Fruit fly (Drosophila melanogaster) whole organism, pupa: ENCODE results near the gene Kal1.

Experiments used
- CG10348 ChIP-seq: fragments of 200-800 bp; sonication (Bioruptor generic); IDR thresholded peaks from 2 replicates; pipeline ENCODE4 v1.3.6; 2022; ENCODE audit warnings: missing biosample characterization, missing genetic modification characterization
- CG12605 ChIP-seq: fragments of 200-800 bp; sonication (Bioruptor generic); IDR thresholded peaks from 2 replicates; pipeline ENCODE4 v1.3.6; 2022; ENCODE audit warnings: missing biosample characterization, missing genetic modification characterization
- CG13204 ChIP-seq: fragments of 200-800 bp; sonication (Bioruptor generic); optimal IDR thresholded peaks from 2 replicates; lab custom pipeline; 2018; ENCODE audit warnings: missing biosample characterization, mild to moderate bottlenecking, missing genetic modification characterization, moderate library complexity
- CG14655 ChIP-seq: fragments of 200-800 bp; sonication (Bioruptor generic); optimal IDR thresholded peaks from 3 replicates; lab custom pipeline; 2017; ENCODE audit warnings: mild to moderate bottlenecking, missing biosample characterization, missing genetic modification reagents, missing genetic modification characterization
- CG15710 ChIP-seq: fragments of 200-800 bp; sonication (Bioruptor generic); optimal IDR thresholded peaks from 2 replicates; lab custom pipeline; 2018; ENCODE audit warnings: missing biosample characterization, mild to moderate bottlenecking, missing genetic modification characterization, moderate library complexity
- CG17806 ChIP-seq: fragments of 200-800 bp; sonication (Bioruptor generic); optimal IDR thresholded peaks from 2 replicates; lab custom pipeline; 2018; ENCODE audit warnings: missing biosample characterization, mild to moderate bottlenecking, missing genetic modification characterization, moderate library complexity
- CG32121 ChIP-seq: fragments of 200-800 bp; sonication (Bioruptor generic); IDR thresholded peaks from 2 replicates; pipeline ENCODE4 v1.3.6; 2022; ENCODE audit warnings: missing biosample characterization, missing genetic modification characterization
- CG34367 ChIP-seq: fragments of 200-800 bp; sonication (Bioruptor generic); optimal IDR thresholded peaks from 2 replicates; lab custom pipeline; 2018; ENCODE audit warnings: missing biosample characterization, mild to moderate bottlenecking, missing genetic modification characterization
- CG4496 ChIP-seq: fragments of 200-800 bp; sonication (Bioruptor generic); IDR thresholded peaks from 3 replicates; pipeline ENCODE4 v1.3.6; 2022; ENCODE audit warnings: missing biosample characterization, missing genetic modification characterization
- CG8159 ChIP-seq: fragments of 200-800 bp; sonication (Bioruptor generic); optimal IDR thresholded peaks from 3 replicates; lab custom pipeline; 2018; ENCODE audit warnings: missing biosample characterization, mild to moderate bottlenecking, missing genetic modification characterization, moderate library complexity
- CG8301 ChIP-seq: fragments of 200-800 bp; sonication (Bioruptor generic); optimal IDR thresholded peaks from 2 replicates; lab custom pipeline; 2018; ENCODE audit warnings: missing biosample characterization, mild to moderate bottlenecking, missing genetic modification characterization
- CG9948 ChIP-seq: fragments of 200-800 bp; sonication (Bioruptor generic); optimal IDR thresholded peaks from 2 replicates; lab custom pipeline; 2018; ENCODE audit warnings: missing biosample characterization, mild to moderate bottlenecking, missing genetic modification characterization, moderate library complexity
- D1 ChIP-seq: fragments of 200-800 bp; sonication (Bioruptor generic); optimal IDR thresholded peaks from 2 replicates; lab custom pipeline; 2018; ENCODE audit warnings: missing biosample characterization, mild to moderate bottlenecking, missing genetic modification characterization, moderate library complexity
- EcR ChIP-seq: fragments of 200-800 bp; sonication (Bioruptor generic); optimal IDR thresholded peaks from 3 replicates; lab custom pipeline; 2019; ENCODE audit warnings: missing biosample characterization, missing genetic modification characterization, mild to moderate bottlenecking, moderate library complexity, missing genetic modification reagents
- Ets98B ChIP-seq: fragments of 200-800 bp; sonication (Bioruptor generic); IDR thresholded peaks from 2 replicates; pipeline ENCODE4 v1.3.6; 2022; ENCODE audit warnings: missing biosample characterization, missing genetic modification characterization
- Pif1A ChIP-seq: fragments of 200-800 bp; sonication (Bioruptor generic); optimal IDR thresholded peaks from 3 replicates; lab custom pipeline; 2016; ENCODE audit warnings: missing biosample characterization, missing genetic modification characterization
- Pif1B ChIP-seq: fragments of 200-800 bp; sonication (Bioruptor generic); optimal IDR thresholded peaks from 3 replicates; lab custom pipeline; 2016; ENCODE audit warnings: missing biosample characterization, missing genetic modification characterization
- Snoo ChIP-seq: fragments of 200-800 bp; sonication (Bioruptor generic); optimal IDR thresholded peaks from 3 replicates; lab custom pipeline; 2017; ENCODE audit warnings: missing biosample characterization, mild to moderate bottlenecking, missing genetic modification characterization, inconsistent platforms
- fd96Ca ChIP-seq: fragments of 200-800 bp; sonication (Bioruptor generic); IDR thresholded peaks from 3 replicates; pipeline ENCODE4 v1.3.6; 2022; ENCODE audit warnings: missing biosample characterization, missing genetic modification characterization
- gl ChIP-seq: fragments of 200-800 bp; sonication (Bioruptor generic); optimal IDR thresholded peaks from 2 replicates; lab custom pipeline; 2018; ENCODE audit warnings: missing biosample characterization, mild to moderate bottlenecking, missing genetic modification characterization
- rn ChIP-seq: fragments of 200-800 bp; sonication (Bioruptor generic); IDR thresholded peaks from 2 replicates; pipeline ENCODE4 v1.3.6; 2022; ENCODE audit warnings: missing biosample characterization, missing genetic modification characterization

Gene Kal1

dm6 chr3R:24151924-24152809, 11.0 kb downstream of the Kal1 start, which contains the start of the genes p38a and CG6178:
Gene p38a (minus strand): TSS chr3R:24152321.
Gene CG6178 (plus strand): TSS chr3R:24152347.
- TF ChIP-seq gl (tag; lab: Kevin White, UChicago): peak; percentile 74
- peak; percentile 95 for TF ChIP-seq fd96Ca
- TF ChIP-seq Pif1A (GFP tag; lab: Kevin White, UChicago): peak; percentile 91
- peak; percentile 97 for TF ChIP-seq Ets98B (GFP tag; lab: Robert Waterston, UW)
- peak; percentile 98 for TF ChIP-seq CG32121 (GFP tag; lab: Robert Waterston, UW)
- peak; percentile 91 for TF ChIP-seq CG10348 (GFP tag; lab: Robert Waterston, UW)
- TF ChIP-seq Pif1B (GFP tag; lab: Kevin White, UChicago): peak; percentile 97
- TF ChIP-seq CG14655: peak; percentile 99
- TF ChIP-seq Snoo (tag; lab: Kevin White, UChicago): peak; percentile 98
- peak; percentile 99 for TF ChIP-seq CG8159 (tag; lab: Kevin White, UChicago)
- TF ChIP-seq CG34367 (tag; lab: Kevin White, UChicago): peak; percentile 94
- peak; percentile 89 for TF ChIP-seq CG12605
- TF ChIP-seq CG9948 (tag; lab: Kevin White, UChicago): peak; percentile 99
- TF ChIP-seq CG17806 (tag; lab: Kevin White, UChicago): peak; percentile 98
- peak; percentile 97 for TF ChIP-seq CG4496
- no peak for TF ChIP-seq D1 (tag; lab: Kevin White, UChicago)
- peak; percentile 98 for TF ChIP-seq CG8301 (tag; lab: Kevin White, UChicago)
- TF ChIP-seq CG15710 (tag; lab: Kevin White, UChicago): peak; percentile 99
- peak; percentile 97 for TF ChIP-seq rn
- peak; percentile 63 for TF ChIP-seq EcR (GFP tag; lab: Kevin White, UChicago)
- peak; percentile 89 for TF ChIP-seq CG13204 (GFP tag; lab: Kevin White, UChicago)

dm6 chr3R:24161173-24161811, 20.1 kb downstream of the Kal1 start, which contains the start of the genes Myo95E and TBC1d7:
Gene Myo95E (minus strand): TSS chr3R:24161498.
Gene TBC1d7 (plus strand): TSS chr3R:24161727.
- TF ChIP-seq CG12605: peak; percentile 93
- TF ChIP-seq fd96Ca: peak; percentile 91
- peak; percentile 87 for TF ChIP-seq CG9948 (tag; lab: Kevin White, UChicago)
- TF ChIP-seq D1 (tag; lab: Kevin White, UChicago): no peak
- TF ChIP-seq CG4496: peak; percentile 94
- TF ChIP-seq CG10348 (GFP tag; lab: Robert Waterston, UW): peak; percentile 86
- TF ChIP-seq rn: peak; percentile 85
- peak; percentile 94 for TF ChIP-seq CG32121 (GFP tag; lab: Robert Waterston, UW)
- TF ChIP-seq CG15710 (tag; lab: Kevin White, UChicago): peak; percentile 92
- peak; percentile 91 for TF ChIP-seq CG8159 (tag; lab: Kevin White, UChicago)
- TF ChIP-seq Pif1A (GFP tag; lab: Kevin White, UChicago): no peak
- peak; percentile 87 for TF ChIP-seq CG17806 (tag; lab: Kevin White, UChicago)
- TF ChIP-seq EcR (GFP tag; lab: Kevin White, UChicago): peak; percentile 36
- no peak for TF ChIP-seq CG14655
- peak; percentile 85 for TF ChIP-seq CG8301 (tag; lab: Kevin White, UChicago)
- no peak for TF ChIP-seq CG13204 (GFP tag; lab: Kevin White, UChicago)
- peak; percentile 93 for TF ChIP-seq Ets98B (GFP tag; lab: Robert Waterston, UW)
- peak; percentile 89 for TF ChIP-seq Snoo (tag; lab: Kevin White, UChicago)
- peak; percentile 84 for TF ChIP-seq CG34367 (tag; lab: Kevin White, UChicago)
- TF ChIP-seq Pif1B (GFP tag; lab: Kevin White, UChicago): peak; percentile 87
- TF ChIP-seq gl (tag; lab: Kevin White, UChicago): peak; percentile 75

DNA sequence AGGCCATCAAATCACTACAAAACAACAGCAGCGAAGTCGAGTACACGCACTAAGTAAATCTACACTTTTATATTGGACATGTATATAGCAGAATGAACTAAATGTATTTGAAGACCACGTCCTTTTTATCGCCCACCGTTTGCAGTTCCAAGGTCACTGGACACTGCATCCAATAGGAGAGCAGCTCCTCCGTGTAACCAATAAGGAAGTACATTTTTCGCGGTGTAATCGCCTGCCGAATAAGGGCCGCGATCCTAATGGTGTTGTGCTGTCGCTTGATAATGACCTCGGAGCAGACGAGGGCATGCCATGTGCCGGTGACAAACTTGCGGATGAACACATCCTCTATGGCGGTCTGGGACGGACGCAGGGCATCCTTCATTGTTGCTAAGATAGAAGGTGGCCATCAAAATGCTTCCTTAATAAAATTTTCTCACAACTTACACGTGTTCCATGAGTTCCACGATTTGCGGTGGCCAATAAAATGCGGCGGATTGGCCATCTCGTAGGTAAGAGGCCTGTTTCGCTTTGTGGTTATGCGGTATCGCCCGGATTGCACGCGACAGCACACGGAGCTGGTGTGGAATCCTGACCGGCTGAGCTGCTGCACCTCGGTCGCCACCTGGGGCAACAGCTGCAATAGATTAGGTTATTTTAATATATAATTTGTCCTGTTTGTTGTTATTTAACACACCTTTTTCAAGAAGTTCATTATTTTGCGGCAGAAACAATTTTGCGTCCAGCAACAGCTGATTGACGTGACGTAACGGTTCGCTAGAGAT, 21.8 kb downstream of the Kal1 start, which contains the start of gene mRpS24:
mRpS24 (minus strand) TSS at position 772 of the 782 bp plus-strand sequence.
- no peak for TF ChIP-seq CG15710 (tag; lab: Kevin White, UChicago)
- TF ChIP-seq CG17806 (tag; lab: Kevin White, UChicago): no peak
- TF ChIP-seq CG34367 (tag; lab: Kevin White, UChicago): no peak
- no peak for TF ChIP-seq rn
- no peak for TF ChIP-seq Ets98B (GFP tag; lab: Robert Waterston, UW)

dm6 chr3R:24163556-24164022, 22.4 kb downstream of the Kal1 start, which contains the start of gene Apc2:
Gene Apc2 (plus strand): TSS chr3R:24163966.
- TF ChIP-seq gl (tag; lab: Kevin White, UChicago): no peak
- TF ChIP-seq Pif1B (GFP tag; lab: Kevin White, UChicago): no peak
- TF ChIP-seq rn: no peak
- peak; percentile 51; the same call in 1 of the 2 replicates for TF ChIP-seq CG12605
- TF ChIP-seq EcR (GFP tag; lab: Kevin White, UChicago): peak; percentile 3
- TF ChIP-seq CG17806 (tag; lab: Kevin White, UChicago): peak; percentile 22
- TF ChIP-seq CG8301 (tag; lab: Kevin White, UChicago): peak; percentile 46
- peak; percentile 66 for TF ChIP-seq CG32121 (GFP tag; lab: Robert Waterston, UW)
- TF ChIP-seq Snoo (tag; lab: Kevin White, UChicago): peak; percentile 48
- TF ChIP-seq CG9948 (tag; lab: Kevin White, UChicago): peak; percentile 10
- no peak for TF ChIP-seq CG10348 (GFP tag; lab: Robert Waterston, UW)
- TF ChIP-seq CG8159 (tag; lab: Kevin White, UChicago): peak; percentile 60
- TF ChIP-seq CG14655: no peak
- no peak for TF ChIP-seq Pif1A (GFP tag; lab: Kevin White, UChicago)
- no peak for TF ChIP-seq fd96Ca
- TF ChIP-seq Ets98B (GFP tag; lab: Robert Waterston, UW): peak; percentile 56
- TF ChIP-seq CG15710 (tag; lab: Kevin White, UChicago): peak; percentile 49
- TF ChIP-seq CG13204 (GFP tag; lab: Kevin White, UChicago): no peak
- no peak for TF ChIP-seq D1 (tag; lab: Kevin White, UChicago)
- peak; percentile 63; the same call in 1 of the 3 replicates for TF ChIP-seq CG4496
- peak; percentile 18 for TF ChIP-seq CG34367 (tag; lab: Kevin White, UChicago)
